Fruit fly (Drosophila melanogaster): ENCODE measurements around the gene CG9164.

The CG9164 gene

dm6 chrX:15383513-15384373, 1.5 kb downstream of the CG9164 start:
- TF ChIP-seq CG3032 (tag; optimal IDR thresholded peaks at IDR 0.05): no peak
- no peak for TF ChIP-seq Eip75B (GFP tag; optimal IDR thresholded peaks at IDR 0.05)
- peak; percentile 24 for TF ChIP-seq Ets96B (tag; optimal IDR thresholded peaks at IDR 0.05)
- TF ChIP-seq Met (GFP tag; optimal IDR thresholded peaks at IDR 0.05): no peak
- TF ChIP-seq pdm3 (GFP tag; optimal IDR thresholded peaks at IDR 0.05): peak; percentile 12
- no peak for TF ChIP-seq CG11902 (GFP tag; optimal IDR thresholded peaks at IDR 0.05)
- TF ChIP-seq CG6792 (GFP tag; optimal IDR thresholded peaks at IDR 0.05): no peak
- TF ChIP-seq net (GFP tag; optimal IDR thresholded peaks at IDR 0.05): no peak
- no peak for TF ChIP-seq CG3919 (GFP tag; optimal IDR thresholded peaks at IDR 0.05)
- no peak for TF ChIP-seq achi (GFP tag; optimal IDR thresholded peaks at IDR 0.05)
- TF ChIP-seq CG6163 (GFP tag; IDR thresholded peaks at IDR 0.05): no peak
- no peak for TF ChIP-seq lz (GFP tag; optimal IDR thresholded peaks at IDR 0.05)
- no peak for TF ChIP-seq OdsH (GFP tag; optimal IDR thresholded peaks at IDR 0.05)
- no peak for TF ChIP-seq fkh (GFP tag; optimal IDR thresholded peaks at IDR 0.05)
- TF ChIP-seq CG7368 (GFP tag; optimal IDR thresholded peaks at IDR 0.05): no peak
- TF ChIP-seq acj6 (GFP tag; optimal IDR thresholded peaks at IDR 0.05): peak; percentile 46
- TF ChIP-seq salr (GFP tag; optimal IDR thresholded peaks at IDR 0.05): no peak
- TF ChIP-seq CG8319 (GFP tag; optimal IDR thresholded peaks at IDR 0.05): no peak
- TF ChIP-seq eg (GFP tag; IDR thresholded peaks at IDR 0.05): no peak
- no peak for TF ChIP-seq topi (GFP tag; optimal IDR thresholded peaks at IDR 0.05)
- TF ChIP-seq Hr4 (GFP tag; optimal IDR thresholded peaks at IDR 0.05): peak; percentile 38
- TF ChIP-seq CG6854 (GFP tag; optimal IDR thresholded peaks at IDR 0.05): no peak
- TF ChIP-seq CG11762 (GFP tag; optimal IDR thresholded peaks at IDR 0.05; ENCODE audit: insufficient read depth): no peak
- TF ChIP-seq CG4318 (GFP tag; optimal IDR thresholded peaks at IDR 0.05): no peak
- TF ChIP-seq Blimp-1 (GFP tag; optimal IDR thresholded peaks at IDR 0.05): no peak
- TF ChIP-seq svp (GFP tag): peak; percentile 8
- TF ChIP-seq CG32006 (GFP tag; optimal IDR thresholded peaks at IDR 0.05): peak; percentile 49
- no peak for TF ChIP-seq CG1621 (tag; optimal IDR thresholded peaks at IDR 0.05)
- TF ChIP-seq ss (GFP tag; optimal IDR thresholded peaks at IDR 0.05): no peak
- no peak for TF ChIP-seq Sox14 (GFP tag; optimal IDR thresholded peaks at IDR 0.05)
- TF ChIP-seq CG10669 (GFP tag; optimal IDR thresholded peaks at IDR 0.05): peak; percentile 7
- TF ChIP-seq dsx (GFP tag; optimal IDR thresholded peaks at IDR 0.05; ENCODE audit: poor library complexity, severe bottlenecking): no peak
- no peak for TF ChIP-seq fd85E (GFP tag; optimal IDR thresholded peaks at IDR 0.05)
- no peak for TF ChIP-seq CG6808 (GFP tag; optimal IDR thresholded peaks at IDR 0.05)
- TF ChIP-seq Hr38 (GFP tag; optimal IDR thresholded peaks at IDR 0.05): no peak
- no peak for TF ChIP-seq CG11294 (GFP tag; IDR thresholded peaks at IDR 0.05)
- no peak for TF ChIP-seq Eip93F (GFP tag; optimal IDR thresholded peaks at IDR 0.05)
- no peak for TF ChIP-seq CG10631 (GFP tag; optimal IDR thresholded peaks at IDR 0.05)
- TF ChIP-seq Hr39 (GFP tag; optimal IDR thresholded peaks at IDR 0.05): no peak
- no peak for TF ChIP-seq CG15336 (GFP tag; IDR thresholded peaks at IDR 0.05)
- no peak for TF ChIP-seq esn (GFP tag; optimal IDR thresholded peaks at IDR 0.05)
- peak; percentile 53 for TF ChIP-seq Eip78C (GFP tag)
- no peak for TF ChIP-seq Sox15 (GFP tag; optimal IDR thresholded peaks at IDR 0.05)
- TF ChIP-seq CG8632 (GFP tag; optimal IDR thresholded peaks at IDR 0.05): no peak
- TF ChIP-seq CG6276 (GFP tag; optimal IDR thresholded peaks at IDR 0.05): no peak
- TF ChIP-seq CG8119 (GFP tag; IDR thresholded peaks at IDR 0.05): 0 out of 3 replicates have a peak, but pooled peaks have one; percentile 25
- TF ChIP-seq Lpt (GFP tag; optimal IDR thresholded peaks at IDR 0.05): no peak
- TF ChIP-seq Sox102F (GFP tag; optimal IDR thresholded peaks at IDR 0.05): no peak
